Fruit fly (Drosophila melanogaster): ENCODE measurements around the gene escl.

dm6 chr2L:12011682-12012655 lies 21.2 kb downstream of the escl start:
- TF ChIP-seq maf-S (GFP tag; optimal IDR thresholded peaks at IDR 0.05): peak; percentile 71
- peak; percentile 78 for TF ChIP-seq chn (GFP tag; optimal IDR thresholded peaks at IDR 0.05)
- TF ChIP-seq gsb-n (tag; optimal IDR thresholded peaks at IDR 0.05): no peak
- TF ChIP-seq wek (GFP tag; optimal IDR thresholded peaks at IDR 0.05): peak; percentile 69
- TF ChIP-seq hb (GFP tag; IDR thresholded peaks at IDR 0.05; ENCODE audit: partially characterized antibody): no peak
- no peak for TF ChIP-seq Dbx (GFP tag; IDR thresholded peaks at IDR 0.05)
- no peak for TF ChIP-seq CG13123 (GFP tag; optimal IDR thresholded peaks at IDR 0.05)

All from whole organism, embryonic.